Fruit fly (Drosophila melanogaster): ENCODE results near the gene CG13305.

- no peak for TF ChIP-seq Clk (GFP tag; optimal IDR thresholded peaks at IDR 0.05)
- TF ChIP-seq cic (GFP tag; optimal IDR thresholded peaks at IDR 0.05): no peak
- no peak for TF ChIP-seq kay (GFP tag; ENCODE audit: borderline replicate concordance)
- TF ChIP-seq CG33017 (tag; optimal IDR thresholded peaks at IDR 0.05): no peak
- no peak for TF ChIP-seq CG14711 (tag; optimal IDR thresholded peaks at IDR 0.05)
- TF ChIP-seq CG5204 (GFP tag; optimal IDR thresholded peaks at IDR 0.05): no peak
- no peak for TF ChIP-seq CG11617 (GFP tag; optimal IDR thresholded peaks at IDR 0.05)
- TF ChIP-seq Mnt (GFP tag; optimal IDR thresholded peaks at IDR 0.05): no peak
- TF ChIP-seq CG12768 (GFP tag; optimal IDR thresholded peaks at IDR 0.05): no peak
- no peak for TF ChIP-seq tj (GFP tag; optimal IDR thresholded peaks at IDR 0.05)
- no peak for TF ChIP-seq ovo (GFP tag; optimal IDR thresholded peaks at IDR 0.05)
These were observed 19.5 kb upstream of the CG13305 start for dm6 chr3L:8666098-8666497.
